Worm (Caenorhabditis elegans): ENCODE measurements around the gene T11G6.5.
A peak's percentile ranks its signal among the peaks of the same experiment; 100 is the strongest.

Gene T11G6.5

ce11 chrIV:10798604-10799003 is 44.0 kb downstream of the T11G6.5 start:
- TF ChIP-seq ham-2 (GFP tag; optimal IDR thresholded peaks at IDR 0.05) = no peak
- no peak for TF ChIP-seq flh-1 (GFP tag; optimal IDR thresholded peaks at IDR 0.05)
- TF ChIP-seq M03D4.4 (tag; optimal IDR thresholded peaks at IDR 0.05) = no peak
- no peak for TF ChIP-seq snpc-4 (tag; optimal IDR thresholded peaks at IDR 0.05)
- TF ChIP-seq cnd-1 (tag; optimal IDR thresholded peaks at IDR 0.05) = no peak
- TF ChIP-seq pha-4 (tag; optimal IDR thresholded peaks at IDR 0.05) = no peak
- no peak for TF ChIP-seq ces-1 (GFP tag; optimal IDR thresholded peaks at IDR 0.05)
- no peak for TF ChIP-seq lin-32 (GFP tag; optimal IDR thresholded peaks at IDR 0.05)
- TF ChIP-seq ceh-83 (GFP tag; optimal IDR thresholded peaks at IDR 0.05) = no peak
- TF ChIP-seq mls-2 (tag; optimal IDR thresholded peaks at IDR 0.05) = no peak
- TF ChIP-seq ztf-11 (tag; optimal IDR thresholded peaks at IDR 0.05) = no peak
- no peak for TF ChIP-seq nhr-12 (tag; optimal IDR thresholded peaks at IDR 0.05)
- no peak for TF ChIP-seq drap-1 (GFP tag; optimal IDR thresholded peaks at IDR 0.05)
- TF ChIP-seq lin-13 (tag; optimal IDR thresholded peaks at IDR 0.05) = no peak
- TF ChIP-seq nhr-76 (tag; optimal IDR thresholded peaks at IDR 0.05) = no peak
- no peak for TF ChIP-seq unc-120 (tag; optimal IDR thresholded peaks at IDR 0.05; ENCODE audit: poor library complexity, severe bottlenecking)

ce11 chrIV:10796707-10797106 is 45.8 kb downstream of the T11G6.5 start:
- TF ChIP-seq elt-1 (tag; optimal IDR thresholded peaks at IDR 0.05; ENCODE audit: borderline replicate concordance, insufficient read depth) = peak; percentile 57
- no peak for TF ChIP-seq pha-4 (tag; optimal IDR thresholded peaks at IDR 0.05)

- TF ChIP-seq hlh-1 (tag; optimal IDR thresholded peaks at IDR 0.05) (no peak), ces-1 (GFP tag; optimal IDR thresholded peaks at IDR 0.05) (no peak), lsy-2 (tag; optimal IDR thresholded peaks at IDR 0.05) (no peak)
These were observed 46.9 kb downstream of the T11G6.5 start for ce11 chrIV:10795678-10796077.

ce11 chrIV:10790353-10790752 is 52.2 kb downstream of the T11G6.5 start, which contains the start of gene pept-2:
Gene pept-2, plus strand, starts transcription at chrIV:10790653.
- TF ChIP-seq snpc-4 (tag; optimal IDR thresholded peaks at IDR 0.05) (no peak), lsy-2 (tag; optimal IDR thresholded peaks at IDR 0.05) (no peak), blmp-1 (tag; optimal IDR thresholded peaks at IDR 0.05) (no peak), nhr-28 (tag; optimal IDR thresholded peaks at IDR 0.05) (no peak), ceh-43 (GFP tag; optimal IDR thresholded peaks at IDR 0.05) (no peak), ham-2 (GFP tag; optimal IDR thresholded peaks at IDR 0.05) (no peak)

- no peak for TF ChIP-seq pha-4 (tag; optimal IDR thresholded peaks at IDR 0.05)
- no peak for TF ChIP-seq mep-1 (tag; optimal IDR thresholded peaks at IDR 0.05)
- TF ChIP-seq nhr-28 (tag; optimal IDR thresholded peaks at IDR 0.05) = no peak
These were observed 55.8 kb downstream of the T11G6.5 start, which contains the start of gene srd-7 for ce11 chrIV:10786731-10787130. Gene srd-7, minus strand, starts transcription at chrIV:10786831.
